Worm (Caenorhabditis elegans) whole organism, mixed stage, embryonic: ENCODE results near the gene ttr-42.

Source experiments
- M03D4.4 ChIP-seq: sonication (generic microtip); optimal IDR thresholded peaks from 2 replicates; lab custom pipeline; 2017; ENCODE audit warnings: mild to moderate bottlenecking, missing genetic modification characterization, missing compliant biosample characterization
- bed-3 ChIP-seq: fragments of 200-800 bp; sonication (Bioruptor generic); optimal IDR thresholded peaks from 3 replicates; lab custom pipeline; 2018; ENCODE audit warnings: mild to moderate bottlenecking, missing genetic modification characterization, moderate library complexity, missing compliant biosample characterization
- blmp-1 ChIP-seq: fragments of 150-350 bp; optimal IDR thresholded peaks from 2 replicates; lab custom pipeline; 2014; ENCODE audit warnings: missing biosample characterization, missing genetic modification characterization
- ceh-39 ChIP-seq: fragments of 150-350 bp; optimal IDR thresholded peaks from 2 replicates; lab custom pipeline; 2014; ENCODE audit warnings: missing biosample characterization, missing genetic modification characterization
- ceh-43 ChIP-seq: fragments of 200-800 bp; sonication (Bioruptor generic); optimal IDR thresholded peaks from 2 replicates; lab custom pipeline; 2018; ENCODE audit warnings: mild to moderate bottlenecking, missing genetic modification characterization, moderate library complexity, missing compliant biosample characterization
- ceh-83 ChIP-seq: fragments of 200-800 bp; sonication (Bioruptor generic); optimal IDR thresholded peaks from 2 replicates; lab custom pipeline; 2018; ENCODE audit warnings: mild to moderate bottlenecking, missing genetic modification characterization, missing compliant biosample characterization
- ces-1 ChIP-seq: fragments of 150-350 bp; optimal IDR thresholded peaks from 2 replicates; lab custom pipeline; 2014; ENCODE audit warnings: missing biosample characterization, missing genetic modification reagents, missing genetic modification characterization
- cnd-1 ChIP-seq: fragments of 200-800 bp; sonication (Bioruptor generic); optimal IDR thresholded peaks from 2 replicates; lab custom pipeline; 2018; ENCODE audit warnings: mild to moderate bottlenecking, missing genetic modification characterization, missing compliant biosample characterization
- drap-1 ChIP-seq: fragments of 200-800 bp; sonication (Bioruptor generic); optimal IDR thresholded peaks from 3 replicates; lab custom pipeline; 2018; ENCODE audit warnings: mild to moderate bottlenecking, missing genetic modification characterization, missing compliant biosample characterization
- elt-1 ChIP-seq: sonication (generic microtip); optimal IDR thresholded peaks from 2 replicates; lab custom pipeline; 2017; ENCODE audit warnings: missing genetic modification characterization, mild to moderate bottlenecking, missing compliant biosample characterization, antibody characterized with exemption, moderate library complexity, borderline replicate concordance; ENCODE audit not compliant: insufficient read depth
- elt-3 ChIP-seq: fragments of 150-350 bp; optimal IDR thresholded peaks from 2 replicates; lab custom pipeline; 2014; ENCODE audit warnings: missing biosample characterization, missing genetic modification characterization
- flh-1 ChIP-seq: fragments of 200-800 bp; sonication (Bioruptor generic); optimal IDR thresholded peaks from 2 replicates; lab custom pipeline; 2018; ENCODE audit warnings: mild to moderate bottlenecking, missing genetic modification characterization, moderate library complexity, missing compliant biosample characterization
- ham-2 ChIP-seq: fragments of 200-800 bp; sonication (Bioruptor generic); optimal IDR thresholded peaks from 2 replicates; lab custom pipeline; 2018; ENCODE audit warnings: mild to moderate bottlenecking, missing genetic modification characterization, missing compliant biosample characterization
- hlh-1 ChIP-seq: fragments of 150-350 bp; optimal IDR thresholded peaks from 2 replicates; lab custom pipeline; 2014; ENCODE audit warnings: missing biosample characterization, missing genetic modification reagents, missing genetic modification characterization
- lin-13 ChIP-seq: fragments of 150-350 bp; optimal IDR thresholded peaks from 2 replicates; lab custom pipeline; 2014; ENCODE audit warnings: missing biosample characterization, missing genetic modification characterization
- lin-32 ChIP-seq: fragments of 200-800 bp; sonication (Bioruptor generic); optimal IDR thresholded peaks from 2 replicates; lab custom pipeline; 2018; ENCODE audit warnings: mild to moderate bottlenecking, missing genetic modification characterization, missing compliant biosample characterization
- lsy-2 ChIP-seq: fragments of 150-350 bp; optimal IDR thresholded peaks from 2 replicates; lab custom pipeline; 2014; ENCODE audit warnings: missing biosample characterization, missing genetic modification characterization
- mab-5 ChIP-seq: fragments of 150-350 bp; optimal IDR thresholded peaks from 2 replicates; lab custom pipeline; 2014; ENCODE audit warnings: missing biosample characterization, missing genetic modification characterization
- mep-1 ChIP-seq: fragments of 150-350 bp; optimal IDR thresholded peaks from 2 replicates; lab custom pipeline; 2017; ENCODE audit warnings: missing biosample characterization, missing genetic modification reagents, missing genetic modification characterization, inconsistent platforms
- mls-2 ChIP-seq: sonication (generic microtip); optimal IDR thresholded peaks from 2 replicates; lab custom pipeline; 2016; ENCODE audit warnings: mild to moderate bottlenecking, missing genetic modification characterization, moderate library complexity, missing compliant biosample characterization
- nhr-12 ChIP-seq: fragments of 150-350 bp; optimal IDR thresholded peaks from 2 replicates; lab custom pipeline; 2014; ENCODE audit warnings: missing biosample characterization, missing genetic modification characterization
- nhr-2 ChIP-seq: fragments of 150-350 bp; optimal IDR thresholded peaks from 2 replicates; lab custom pipeline; 2014; ENCODE audit warnings: missing biosample characterization, missing genetic modification characterization
- nhr-237 ChIP-seq: fragments of 150-350 bp; optimal IDR thresholded peaks from 2 replicates; lab custom pipeline; 2014; ENCODE audit warnings: missing biosample characterization, missing genetic modification characterization
- pha-4 ChIP-seq: fragments of 150-350 bp; optimal IDR thresholded peaks from 2 replicates; lab custom pipeline; 2018; ENCODE audit warnings: missing biosample characterization, missing genetic modification reagents, missing genetic modification characterization
- sem-2 ChIP-seq: fragments of 200-800 bp; sonication (Bioruptor generic); optimal IDR thresholded peaks from 2 replicates; lab custom pipeline; 2018; ENCODE audit warnings: mild to moderate bottlenecking, missing genetic modification characterization, missing compliant biosample characterization
- snpc-4 ChIP-seq: fragments of 150-350 bp; optimal IDR thresholded peaks from 2 replicates; lab custom pipeline; 2014; ENCODE audit warnings: missing biosample characterization, missing genetic modification characterization
- sptf-1 ChIP-seq: sonication (generic microtip); optimal IDR thresholded peaks from 2 replicates; lab custom pipeline; 2017; ENCODE audit warnings: mild to moderate bottlenecking, missing genetic modification characterization, moderate library complexity, missing compliant biosample characterization
- tbx-8 ChIP-seq: fragments of 200-800 bp; sonication (Bioruptor generic); optimal IDR thresholded peaks from 2 replicates; lab custom pipeline; 2018; ENCODE audit warnings: mild to moderate bottlenecking, missing genetic modification characterization, moderate library complexity, missing compliant biosample characterization
- unc-120 ChIP-seq: sonication (generic microtip); optimal IDR thresholded peaks from 2 replicates; lab custom pipeline; 2017; ENCODE audit warnings: missing genetic modification characterization, missing compliant biosample characterization; ENCODE audit not compliant: poor library complexity, severe bottlenecking
- unc-62 ChIP-seq: fragments of 150-350 bp; optimal IDR thresholded peaks from 2 replicates; lab custom pipeline; 2014; ENCODE audit warnings: missing biosample characterization, missing genetic modification reagents, missing genetic modification characterization
- zip-8 ChIP-seq: fragments of 150-350 bp; optimal IDR thresholded peaks from 2 replicates; lab custom pipeline; 2014; ENCODE audit warnings: missing biosample characterization, missing genetic modification characterization
- ztf-11 ChIP-seq: fragments of 150-350 bp; optimal IDR thresholded peaks from 2 replicates; lab custom pipeline; 2014; ENCODE audit warnings: missing biosample characterization, missing genetic modification characterization

ttr-42 gene

DNA sequence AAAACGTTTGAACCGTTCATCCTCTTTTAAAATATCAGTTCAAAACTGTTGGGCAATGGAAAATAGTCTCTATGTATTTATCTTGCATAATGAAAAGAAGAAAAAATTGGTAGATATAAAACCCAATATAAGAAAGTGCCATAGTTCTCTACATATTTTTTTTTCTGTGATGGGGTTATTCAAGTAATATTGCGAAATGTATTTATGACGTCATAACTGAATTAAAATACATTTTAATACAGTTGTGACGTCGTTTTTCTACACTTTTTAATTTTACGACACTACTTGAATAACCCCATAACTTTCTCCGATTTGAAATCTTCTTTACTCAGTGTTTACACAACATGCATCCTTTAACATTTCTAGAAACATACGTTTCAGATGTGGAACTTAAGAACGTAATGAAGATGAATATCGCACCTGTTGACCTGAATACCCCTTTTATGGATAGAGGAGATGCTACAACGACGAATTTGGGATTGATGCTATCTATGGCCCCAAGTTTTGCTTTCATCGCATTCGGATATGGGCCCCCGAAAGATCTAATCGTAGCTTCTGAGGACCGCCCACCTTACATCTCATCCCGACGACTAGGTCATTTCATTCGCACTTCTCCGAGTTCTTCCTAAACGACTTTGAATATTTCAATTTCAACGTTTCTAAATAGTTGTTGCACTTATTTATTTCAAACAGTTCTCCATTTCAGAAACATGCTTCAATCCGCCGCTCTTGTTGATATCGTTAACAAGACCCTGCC lies 30.2 kb downstream of the ttr-42 start, which contains the start of gene T03G6.1:
T03G6.1 (plus strand) TSS at position 707 of the 757 bp plus-strand sequence.
- TF ChIP-seq blmp-1 (tag; lab: Kevin White, UChicago) (no peak), drap-1 (GFP tag; lab: Kevin White, UChicago) (no peak), zip-8 (tag; lab: Kevin White, UChicago) (peak; percentile 88), ztf-11 (tag; lab: Kevin White, UChicago) (no peak), mab-5 (no peak), ceh-43 (GFP tag; lab: Kevin White, UChicago) (no peak), M03D4.4 (tag; lab: Kevin White, UChicago) (no peak), nhr-237 (tag; lab: Kevin White, UChicago) (no peak), sem-2 (GFP tag; lab: Kevin White, UChicago) (no peak), elt-1 (peak; percentile 72)

DNA sequence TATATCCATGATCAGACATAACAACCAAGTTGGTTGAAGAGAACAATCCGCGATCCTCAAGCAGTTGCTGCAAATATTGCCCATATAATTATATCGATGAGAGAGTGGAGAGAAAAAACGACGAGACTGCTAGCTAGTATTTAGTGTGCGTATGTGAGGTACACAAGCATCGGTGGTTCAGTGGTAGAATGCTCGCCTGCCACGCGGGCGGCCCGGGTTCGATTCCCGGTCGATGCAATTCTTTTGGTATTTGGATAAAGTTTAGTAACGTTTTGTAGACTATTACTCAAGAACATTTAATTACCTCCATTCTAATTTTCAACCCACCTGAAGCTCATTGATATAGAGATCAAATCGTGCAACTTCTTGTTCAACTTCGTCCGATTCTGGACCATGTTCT lies 35.5 kb downstream of the ttr-42 start:
- peak; percentile 87 for TF ChIP-seq drap-1 (GFP tag; lab: Kevin White, UChicago)
- TF ChIP-seq lsy-2: no peak
- TF ChIP-seq nhr-237 (tag; lab: Kevin White, UChicago): no peak
- TF ChIP-seq ceh-83 (GFP tag; lab: Kevin White, UChicago): peak; percentile 92
- peak; percentile 17 for TF ChIP-seq lin-13
- peak; percentile 39 for TF ChIP-seq unc-62
- peak; percentile 78 for TF ChIP-seq tbx-8 (GFP tag; lab: Kevin White, UChicago)
- TF ChIP-seq sem-2 (GFP tag; lab: Kevin White, UChicago): peak; percentile 81
- TF ChIP-seq elt-1: no peak
- peak; percentile 75 for TF ChIP-seq lin-32 (GFP tag; lab: Kevin White, UChicago)
- TF ChIP-seq bed-3 (GFP tag; lab: Kevin White, UChicago): peak; percentile 69
- no peak for TF ChIP-seq ztf-11 (tag; lab: Kevin White, UChicago)
- TF ChIP-seq flh-1: peak; percentile 50
- peak; percentile 91 for TF ChIP-seq sptf-1 (tag; lab: Kevin White, UChicago)
- no peak for TF ChIP-seq snpc-4 (tag; lab: Kevin White, UChicago)
- TF ChIP-seq nhr-12 (tag; lab: Kevin White, UChicago): no peak
- peak; percentile 16 for TF ChIP-seq mep-1 (tag; lab: Kevin White, UChicago)
- TF ChIP-seq ces-1 (GFP tag; lab: Kevin White, UChicago): peak; percentile 24
- peak; percentile 72 for TF ChIP-seq pha-4
- peak; percentile 89 for TF ChIP-seq mls-2 (tag; lab: Kevin White, UChicago)
- TF ChIP-seq ham-2 (GFP tag; lab: Kevin White, UChicago): peak; percentile 58
- peak; percentile 88 for TF ChIP-seq M03D4.4 (tag; lab: Kevin White, UChicago)
- peak; percentile 86 for TF ChIP-seq cnd-1 (tag; lab: Kevin White, UChicago)
- TF ChIP-seq mab-5: no peak
- peak; percentile 84 for TF ChIP-seq ceh-43 (GFP tag; lab: Kevin White, UChicago)
- peak; percentile 60 for TF ChIP-seq unc-120 (tag; lab: Kevin White, UChicago)
- peak; percentile 32 for TF ChIP-seq elt-3 (tag; lab: Kevin White, UChicago)

DNA sequence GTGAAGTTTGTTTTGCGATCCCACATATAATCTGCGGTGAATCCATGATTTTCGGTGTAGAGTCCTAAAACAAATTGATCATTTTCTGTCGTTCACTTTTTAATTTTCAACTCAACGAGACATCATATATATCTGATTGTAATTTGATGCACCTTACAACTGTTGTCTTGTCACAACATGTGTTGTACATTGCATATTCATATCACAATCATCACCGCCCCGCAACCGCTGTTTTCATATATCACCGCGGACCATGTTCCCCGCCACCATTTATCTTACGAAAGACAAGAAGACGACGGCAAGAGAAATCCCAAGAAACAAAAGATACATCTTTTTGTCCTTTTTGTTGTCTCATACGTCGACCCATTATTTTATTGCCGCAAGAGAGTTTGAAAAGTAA lies 36.6 kb downstream of the ttr-42 start:
- TF ChIP-seq sptf-1 (tag; lab: Kevin White, UChicago) (no peak), hlh-1 (peak; percentile 83), unc-62 (peak; percentile 76), M03D4.4 (tag; lab: Kevin White, UChicago) (no peak)

DNA sequence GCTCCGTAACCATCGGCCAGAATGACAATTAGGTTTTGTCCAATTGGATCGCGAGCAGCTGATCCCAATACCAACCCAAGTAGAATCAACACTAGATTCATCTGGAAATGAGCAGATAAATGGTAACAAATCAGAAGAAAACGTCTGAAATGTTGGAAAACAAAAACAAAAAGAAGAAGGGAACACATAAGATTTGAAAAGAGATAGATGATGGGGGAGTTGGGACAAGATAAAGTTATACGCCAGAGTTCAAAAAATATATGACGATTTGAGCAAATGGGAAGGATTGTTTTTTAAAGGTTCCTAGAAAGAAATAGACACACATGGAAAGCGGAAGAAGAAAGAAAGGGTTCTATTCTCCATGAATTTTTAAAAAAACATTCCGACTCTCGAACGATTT lies 38.1 kb downstream of the ttr-42 start, which contains the start of gene T03G6.3:
T03G6.3 (minus strand) TSS at position 101 of the 400 bp plus-strand sequence.
- TF ChIP-seq nhr-2 (tag; lab: Kevin White, UChicago) (no peak), mls-2 (tag; lab: Kevin White, UChicago) (no peak), elt-1 (no peak), snpc-4 (tag; lab: Kevin White, UChicago) (no peak), lin-32 (GFP tag; lab: Kevin White, UChicago) (no peak), ceh-39 (tag; lab: Kevin White, UChicago) (no peak), nhr-12 (tag; lab: Kevin White, UChicago) (no peak), sptf-1 (tag; lab: Kevin White, UChicago) (no peak)
